Worm (Caenorhabditis elegans): ENCODE measurements around the gene rom-3.

DNA sequence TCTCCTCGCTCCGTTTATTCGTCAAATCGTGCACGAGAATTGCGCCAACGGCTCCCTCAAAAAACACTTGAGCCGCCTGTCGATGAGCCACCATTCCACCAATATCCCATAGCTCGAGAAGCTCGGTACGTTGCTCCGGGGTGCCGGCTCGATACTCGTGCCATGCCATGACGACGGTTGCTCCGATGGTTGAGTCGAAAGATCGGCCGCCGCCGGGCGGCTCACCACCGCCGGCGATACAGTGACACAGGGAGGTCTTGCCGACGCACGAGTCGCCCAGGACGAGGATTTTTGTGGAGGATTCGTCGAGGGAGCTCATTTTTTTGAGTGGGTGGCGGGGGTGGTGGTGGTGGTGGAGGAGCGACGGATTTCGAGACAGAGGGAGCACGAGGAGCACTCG lies 34.2 kb downstream of the rom-3 start:
- TF ChIP-seq jun-1 (tag; optimal IDR thresholded peaks at IDR 0.05), result no peak
- TF ChIP-seq mdl-1 (tag; optimal IDR thresholded peaks at IDR 0.05), result no peak
- no peak for TF ChIP-seq daf-12 (tag; optimal IDR thresholded peaks at IDR 0.05)
- no peak for TF ChIP-seq nhr-28 (tag; optimal IDR thresholded peaks at IDR 0.05)
- no peak for TF ChIP-seq snpc-4 (tag; optimal IDR thresholded peaks at IDR 0.05)
- TF ChIP-seq zfp-2 (tag; optimal IDR thresholded peaks at IDR 0.05), result no peak
